Fruit fly (Drosophila melanogaster) whole organism, embryonic: ENCODE data around the gene CG9240.
A peak's percentile ranks its signal among the peaks of the same experiment; 100 is the strongest.

Experiments used
- CG10147 ChIP-seq: fragments of 200-800 bp; sonication (Bioruptor generic); optimal IDR thresholded peaks from 2 replicates; lab custom pipeline; 2019; ENCODE audit warnings: missing biosample characterization, mild to moderate bottlenecking, missing genetic modification characterization, moderate library complexity
- CG10979 ChIP-seq: fragments of 200-800 bp; sonication (Bioruptor generic); optimal IDR thresholded peaks from 2 replicates; lab custom pipeline; 2018; ENCODE audit warnings: missing biosample characterization, mild to moderate bottlenecking, missing genetic modification characterization, moderate library complexity
- CG11247 ChIP-seq: fragments of 200-800 bp; sonication (Bioruptor generic); IDR thresholded peaks from 2 replicates; pipeline ENCODE4 v1.3.6; 2022; ENCODE audit warnings: missing biosample characterization, missing genetic modification characterization
- CG12219 ChIP-seq: fragments of 200-800 bp; sonication (Bioruptor generic); optimal IDR thresholded peaks from 3 replicates; lab custom pipeline; 2018; ENCODE audit warnings: missing biosample characterization, mild to moderate bottlenecking, missing genetic modification characterization
- CG15601 ChIP-seq: fragments of 200-800 bp; sonication (Bioruptor generic); optimal IDR thresholded peaks from 3 replicates; lab custom pipeline; 2019; ENCODE audit warnings: missing biosample characterization, mild to moderate bottlenecking, missing genetic modification characterization, moderate library complexity
- CG15696 ChIP-seq: fragments of 200-800 bp; sonication (Bioruptor generic); optimal IDR thresholded peaks from 2 replicates; lab custom pipeline; 2019; ENCODE audit warnings: missing biosample characterization, mild to moderate bottlenecking, missing genetic modification characterization, moderate library complexity
- CG2202 ChIP-seq: fragments of 200-800 bp; sonication (Bioruptor generic); optimal IDR thresholded peaks from 2 replicates; lab custom pipeline; 2018; ENCODE audit warnings: missing biosample characterization, mild to moderate bottlenecking, missing genetic modification characterization
- CG33557 ChIP-seq: fragments of 200-800 bp; sonication (Bioruptor generic); optimal IDR thresholded peaks from 2 replicates; lab custom pipeline; 2019; ENCODE audit warnings: missing biosample characterization, mild to moderate bottlenecking, missing genetic modification characterization, moderate library complexity
- CG4707 ChIP-seq: fragments of 200-800 bp; sonication (Bioruptor generic); optimal IDR thresholded peaks from 2 replicates; lab custom pipeline; 2018; ENCODE audit warnings: missing biosample characterization, mild to moderate bottlenecking, missing genetic modification characterization, moderate library complexity
- CG6683 ChIP-seq: fragments of 200-800 bp; sonication (Bioruptor generic); optimal IDR thresholded peaks from 2 replicates; lab custom pipeline; 2017; ENCODE audit warnings: missing biosample characterization, mild to moderate bottlenecking, missing genetic modification characterization, missing genetic modification reagents
- CG9727 ChIP-seq: fragments of 200-800 bp; sonication (Bioruptor generic); optimal IDR thresholded peaks from 3 replicates; lab custom pipeline; 2017; ENCODE audit warnings: missing biosample characterization, mild to moderate bottlenecking, missing genetic modification characterization
- D19B ChIP-seq: fragments of 200-800 bp; sonication (Bioruptor generic); optimal IDR thresholded peaks from 2 replicates; lab custom pipeline; 2017; ENCODE audit warnings: missing biosample characterization, mild to moderate bottlenecking, missing genetic modification characterization
- Drgx ChIP-seq: fragments of 200-800 bp; sonication (Bioruptor generic); IDR thresholded peaks from 2 replicates; pipeline ENCODE4 v1.3.6; 2022; ENCODE audit warnings: missing biosample characterization, missing genetic modification characterization
- ERR ChIP-seq: fragments of 200-800 bp; sonication (Bioruptor generic); optimal IDR thresholded peaks from 2 replicates; lab custom pipeline; 2016; ENCODE audit warnings: missing biosample characterization, missing genetic modification characterization
- HLHmδ ChIP-seq: fragments of 200-800 bp; sonication (Bioruptor generic); optimal IDR thresholded peaks from 2 replicates; lab custom pipeline; 2018; ENCODE audit warnings: missing biosample characterization, mild to moderate bottlenecking, missing genetic modification characterization, moderate library complexity
- Jarid2 ChIP-seq: fragments of 200-800 bp; sonication (Bioruptor generic); optimal IDR thresholded peaks from 3 replicates; lab custom pipeline; 2017; ENCODE audit warnings: mild to moderate bottlenecking, missing biosample characterization, missing genetic modification reagents, missing genetic modification characterization
- MTF-1 ChIP-seq: fragments of 200-800 bp; sonication (Bioruptor generic); optimal IDR thresholded peaks from 2 replicates; lab custom pipeline; 2018; ENCODE audit warnings: missing biosample characterization, mild to moderate bottlenecking, missing genetic modification characterization, borderline replicate concordance
- Taf1 ChIP-seq: fragments of 200-800 bp; sonication (Bioruptor generic); IDR thresholded peaks from 2 replicates; pipeline ENCODE4 v1.3.6; 2022; ENCODE audit warnings: missing biosample characterization, missing genetic modification characterization
- Trl ChIP-seq, 3 experiments: fragments of >200 bp in 2 of 3; fragments of 200-800 bp in 1 of 3; sonication (Bioruptor generic) in 1 of 3; optimal IDR thresholded peaks; 2 replicates in 1 of 3; 3 replicates in 2 of 3; lab custom pipeline; 2016 to 2017; ENCODE audit warnings: missing biosample characterization in 1 of 3, missing genetic modification characterization in 1 of 3
- Xrp1 ChIP-seq: fragments of 200-800 bp; sonication (Bioruptor generic); IDR thresholded peaks from 2 replicates; pipeline ENCODE4 v1.3.6; 2022; ENCODE audit warnings: missing biosample characterization, missing genetic modification characterization
- ac ChIP-seq: fragments of 200-800 bp; sonication (Bioruptor generic); optimal IDR thresholded peaks from 3 replicates; lab custom pipeline; 2017; ENCODE audit warnings: missing biosample characterization, mild to moderate bottlenecking, missing genetic modification characterization
- bowl ChIP-seq: fragments of 200-800 bp; sonication (Bioruptor generic); IDR thresholded peaks from 2 replicates; pipeline ENCODE4 v1.3.6; 2022; ENCODE audit warnings: missing biosample characterization, missing genetic modification characterization
- dati ChIP-seq: fragments of 200-800 bp; sonication (Bioruptor generic); IDR thresholded peaks from 2 replicates; pipeline ENCODE4 v1.3.6; 2022; ENCODE audit warnings: missing biosample characterization, missing genetic modification characterization
- dmrt11E ChIP-seq: fragments of 200-800 bp; sonication (Bioruptor generic); optimal IDR thresholded peaks from 3 replicates; lab custom pipeline; 2018; ENCODE audit warnings: missing biosample characterization, mild to moderate bottlenecking, missing genetic modification characterization, moderate library complexity
- en ChIP-seq: fragments of 200-800 bp; sonication (Bioruptor generic); optimal IDR thresholded peaks from 2 replicates; lab custom pipeline; 2016; ENCODE audit warnings: missing biosample characterization, missing genetic modification characterization
- ewg ChIP-seq: fragments of 200-800 bp; sonication (Bioruptor generic); optimal IDR thresholded peaks from 3 replicates; lab custom pipeline; 2017; ENCODE audit warnings: mild to moderate bottlenecking, missing biosample characterization, missing genetic modification reagents, missing genetic modification characterization
- gem ChIP-seq: fragments of 200-800 bp; sonication (Bioruptor generic); optimal IDR thresholded peaks from 2 replicates; lab custom pipeline; 2019; ENCODE audit warnings: missing biosample characterization, mild to moderate bottlenecking, missing genetic modification characterization, moderate library complexity
- nerfin-1 ChIP-seq: fragments of 200-800 bp; sonication (Bioruptor generic); optimal IDR thresholded peaks from 3 replicates; lab custom pipeline; 2019; ENCODE audit warnings: missing biosample characterization, mild to moderate bottlenecking, missing genetic modification characterization, moderate library complexity
- nom ChIP-seq: fragments of 200-800 bp; sonication (Bioruptor generic); optimal IDR thresholded peaks from 2 replicates; lab custom pipeline; 2017; ENCODE audit warnings: missing biosample characterization, missing genetic modification characterization, mild to moderate bottlenecking, moderate library complexity, missing genetic modification reagents
- pan ChIP-seq, 4 experiments: fragments of >200 bp in 3 of 4; fragments of 200-800 bp in 1 of 4; sonication (Bioruptor generic) in 1 of 4; optimal IDR thresholded peaks in 3 of 4; IDR thresholded peaks in 1 of 4; 2 replicates each; pipeline versions ENCODE4 v1.3.6 to Lab custom; 2017 to 2022; ENCODE audit warnings: missing biosample characterization in 2 of 4, missing genetic modification characterization in 2 of 4, mixed read lengths in 1 of 4
- prd ChIP-seq, 3 experiments: fragments of >200 bp in 2 of 3; fragments of 200-800 bp in 1 of 3; sonication (Bioruptor generic) in 1 of 3; optimal IDR thresholded peaks in 2 of 3; IDR thresholded peaks in 1 of 3; 2 replicates in 2 of 3; 3 replicates in 1 of 3; pipeline versions ENCODE4 v1.3.6 to Lab custom; 2017 to 2022; ENCODE audit warnings: missing biosample characterization in 1 of 3, missing genetic modification characterization in 1 of 3
- row ChIP-seq: fragments of 200-800 bp; sonication (Bioruptor generic); IDR thresholded peaks from 3 replicates; pipeline ENCODE4 v1.3.6; 2022; ENCODE audit warnings: missing biosample characterization, missing genetic modification characterization
- sens ChIP-seq: fragments of 200-800 bp; sonication (Bioruptor generic); peaks from one replicate; lab custom pipeline; 2016; ENCODE audit warnings: missing biosample characterization, missing genetic modification characterization
- tap ChIP-seq: fragments of 200-800 bp; optimal IDR thresholded peaks from 3 replicates; lab custom pipeline; 2019; ENCODE audit warnings: missing biosample characterization, mild to moderate bottlenecking, missing genetic modification characterization, moderate library complexity
- zen ChIP-seq: fragments of 200-800 bp; sonication (Bioruptor generic); optimal IDR thresholded peaks from 3 replicates; lab custom pipeline; 2018; ENCODE audit warnings: missing biosample characterization, mild to moderate bottlenecking, missing genetic modification characterization, moderate library complexity
- zf30C ChIP-seq: fragments of 200-800 bp; sonication (Bioruptor generic); optimal IDR thresholded peaks from 3 replicates; lab custom pipeline; 2018; ENCODE audit warnings: missing biosample characterization, mild to moderate bottlenecking, missing genetic modification characterization

CG9240 gene

DNA sequence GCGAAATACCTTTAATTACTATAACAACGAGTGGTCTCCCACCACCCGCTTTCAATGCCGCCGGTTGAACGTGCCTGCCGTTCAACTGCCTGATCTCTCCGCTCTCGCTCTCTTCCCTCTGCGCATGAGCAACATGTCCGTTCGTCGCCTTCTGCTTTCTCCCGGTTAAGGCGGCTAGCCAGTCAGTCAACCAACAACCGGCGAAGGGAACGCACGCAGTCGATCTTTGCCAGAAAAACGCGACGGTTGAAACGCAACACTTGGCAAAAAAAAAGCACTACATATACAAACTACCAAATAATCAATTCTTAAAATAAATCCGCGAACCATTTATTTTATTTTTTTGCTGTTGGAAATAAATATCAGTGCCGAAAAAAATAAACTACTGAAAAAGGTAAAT is 25.8 kb downstream of the CG9240 start, which contains the start of gene CG12708:
Gene CG12708, plus strand, starts transcription at position 183 of the 400 bp plus-strand sequence.
- no peak for TF ChIP-seq dati (GFP tag; lab: Robert Waterston, UW)
- peak; percentile 39 for TF ChIP-seq ewg (GFP tag; lab: Kevin White, UChicago)
- TF ChIP-seq zf30C (GFP tag; lab: Kevin White, UChicago): peak; percentile 25
- peak in 1 of 2 experiments; percentile 74 for TF ChIP-seq Trl (optimal IDR thresholded peaks at IDR 0.05; lab: Kevin White, UChicago)
- TF ChIP-seq Trl (GFP tag; optimal IDR thresholded peaks at IDR 0.05; lab: Kevin White, UChicago): no peak
- TF ChIP-seq bowl (GFP tag; lab: Robert Waterston, UW): no peak
- TF ChIP-seq tap (tag; lab: Kevin White, UChicago): no peak
- TF ChIP-seq CG15601 (tag; lab: Kevin White, UChicago): peak; percentile 100
- TF ChIP-seq ERR (GFP tag; lab: Kevin White, UChicago): no peak
- 0 out of 2 replicates have a peak, but pooled peaks have one; percentile 22 for TF ChIP-seq Drgx (GFP tag; lab: Robert Waterston, UW)
- TF ChIP-seq Jarid2 (GFP tag; lab: Kevin White, UChicago): peak; percentile 80
- peak; percentile 9 for TF ChIP-seq CG33557
- no peak for TF ChIP-seq CG10147 (GFP tag; lab: Kevin White, UChicago)
- TF ChIP-seq HLHmδ (GFP tag; lab: Kevin White, UChicago): peak; percentile 87
- TF ChIP-seq sens (GFP tag; lab: Kevin White, UChicago): peak; percentile 72
- TF ChIP-seq ac (GFP tag; lab: Kevin White, UChicago): peak; percentile 9
- no peak for TF ChIP-seq CG11247
- peak; percentile 75 for TF ChIP-seq nerfin-1 (tag; lab: Kevin White, UChicago)
- peak; percentile 74 for TF ChIP-seq nom
- TF ChIP-seq CG4707 (GFP tag; lab: Kevin White, UChicago): peak; percentile 10
- no peak for TF ChIP-seq Taf1 (GFP tag; lab: Robert Waterston, UW)

DNA sequence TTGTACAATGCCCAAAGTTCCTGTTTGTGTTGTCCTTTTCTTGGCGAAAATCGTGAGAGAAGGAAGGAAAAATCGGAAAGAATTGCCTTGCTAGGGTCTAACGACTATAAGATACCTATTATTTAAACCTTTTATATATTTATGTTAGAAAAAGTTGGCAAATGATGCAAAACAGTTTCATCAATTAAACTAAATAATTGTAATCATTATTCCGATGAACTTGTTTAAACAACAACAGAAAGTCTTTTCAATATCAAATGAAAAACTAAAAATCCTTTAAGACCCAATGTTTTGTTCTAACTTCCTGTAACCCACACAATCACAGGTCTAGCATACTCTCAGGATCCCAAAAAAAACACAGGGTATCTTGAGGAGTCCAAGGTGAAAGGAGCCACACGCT is 26.7 kb downstream of the CG9240 start:
- TF ChIP-seq row (GFP tag; lab: Robert Waterston, UW) (0 out of 3 replicates have a peak, but pooled peaks have one; percentile 13), CG15696 (tag; lab: Kevin White, UChicago) (peak; percentile 54), prd (optimal IDR thresholded peaks at IDR 0.05; lab: Kevin White, UChicago) (no peak), prd (GFP tag; IDR thresholded peaks at IDR 0.05; lab: Robert Waterston, UW) (peak; percentile 48; the same call in 2 of the 3 replicates), MTF-1 (no peak), pan (optimal IDR thresholded peaks at IDR 0.05; lab: Kevin White, UChicago) (peak in 1 of 2 experiments; percentile 14), pan (GFP tag; optimal IDR thresholded peaks at IDR 0.05 in 1 of 2, IDR thresholded peaks at IDR 0.05 in 1 of 2) (peak in 1 of 2 experiments; percentile 46), D19B (peak; percentile 16), gem (tag; lab: Kevin White, UChicago) (peak; percentile 0), CG10979 (tag; lab: Kevin White, UChicago) (peak; percentile 10), en (GFP tag; lab: Kevin White, UChicago) (no peak), Xrp1 (GFP tag; lab: Robert Waterston, UW) (peak; percentile 23; the same call in 1 of the 2 replicates), CG2202 (tag; lab: Kevin White, UChicago) (no peak), dmrt11E (tag; lab: Kevin White, UChicago) (peak; percentile 33), zen (tag; lab: Kevin White, UChicago) (peak; percentile 49), CG6683 (GFP tag; lab: Kevin White, UChicago) (no peak), CG12219 (GFP tag; lab: Kevin White, UChicago) (no peak), CG9727 (GFP tag; lab: Kevin White, UChicago) (peak; percentile 8), sens (GFP tag; lab: Kevin White, UChicago) (peak; percentile 17)
